Worm (Caenorhabditis elegans): ENCODE measurements around the gene K02E11.5.

DNA sequence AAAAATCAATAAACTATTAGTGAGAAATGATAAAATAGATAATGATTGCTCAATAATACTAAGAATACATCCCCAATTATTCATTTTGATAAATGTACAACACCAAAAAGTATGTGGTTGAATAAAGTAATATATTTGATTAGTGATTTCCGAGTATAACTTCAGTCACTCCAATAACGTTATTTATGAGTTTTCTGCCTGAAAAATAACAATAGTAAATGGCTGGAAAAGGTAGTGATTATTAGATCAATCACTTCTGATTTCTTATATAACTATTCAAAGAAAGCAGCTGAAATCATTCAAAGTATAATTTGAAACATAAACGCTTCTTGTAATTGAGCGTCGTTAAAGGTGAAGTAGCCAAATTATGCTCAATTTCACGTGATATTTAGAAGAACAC is 41.4 kb upstream of the K02E11.5 start, which contains the start of gene str-230:
- TF ChIP-seq ztf-1 (GFP tag; conservative IDR thresholded peaks at IDR 0.05) = no peak
- TF ChIP-seq ztf-11 (tag; optimal IDR thresholded peaks at IDR 0.05) = no peak
- no peak for TF ChIP-seq mab-5 (tag; optimal IDR thresholded peaks at IDR 0.05)
- TF ChIP-seq lin-13 (GFP tag; optimal IDR thresholded peaks at IDR 0.05) = no peak
- TF ChIP-seq nhr-21 (tag; optimal IDR thresholded peaks at IDR 0.05) = no peak
- no peak for TF ChIP-seq unc-62 (GFP tag; optimal IDR thresholded peaks at IDR 0.05)
- no peak for TF ChIP-seq nhr-25 (tag; optimal IDR thresholded peaks at IDR 0.05)
- TF ChIP-seq lin-11 (tag; optimal IDR thresholded peaks at IDR 0.05) = no peak
- no peak for TF ChIP-seq ama-1 (optimal IDR thresholded peaks at IDR 0.05)
- no peak for TF ChIP-seq sem-4 (tag; optimal IDR thresholded peaks at IDR 0.05)

All from whole organism, L2 larva.